Fruit fly (Drosophila melanogaster) ovary, adult (tissue): ENCODE results near the gene Cpr78Cb.

Experiments used
- CG17801 ChIP-seq: fragments of 200-800 bp; optimal IDR thresholded peaks from 2 replicates; lab custom pipeline; 2019; ENCODE audit warnings: missing biosample characterization, mild to moderate bottlenecking, missing genetic modification characterization, moderate library complexity; ENCODE audit not compliant: partially characterized antibody

Cpr78Cb gene

dm6 chr3L:21297703-21298102, 3.4 kb downstream of the Cpr78Cb start, which contains the start of gene Edg78E:
Edg78E (minus strand) TSS chr3L:21297803.
- no peak for TF ChIP-seq CG17801 (GFP tag; lab: Kevin White, UChicago)

- no peak for TF ChIP-seq CG17801 (GFP tag; lab: Kevin White, UChicago)
Observed at dm6 chr3L:21298375-21298774, 4.1 kb downstream of the Cpr78Cb start, which contains the start of gene CG43702. CG43702 (plus strand) TSS chr3L:21298675.

DNA sequence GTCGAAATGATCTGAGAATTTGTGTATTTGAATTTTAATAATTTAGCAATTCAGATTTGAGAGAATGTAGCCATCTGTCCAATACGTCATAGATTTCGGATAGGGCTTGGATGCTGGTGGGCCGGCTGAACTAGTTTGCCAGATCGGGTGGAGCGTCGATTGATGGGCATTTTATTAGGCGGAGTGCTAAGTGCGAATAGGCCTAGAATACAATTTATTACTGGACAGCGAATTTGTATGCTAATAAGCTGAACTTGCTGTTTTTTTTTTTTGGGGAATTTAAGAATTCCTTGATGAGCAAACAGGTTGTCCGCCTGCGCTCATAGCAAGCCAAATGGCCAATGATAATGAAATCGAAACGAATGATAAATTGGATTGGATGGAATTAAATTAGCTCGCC, 4.9 kb downstream of the Cpr78Cb start:
- no peak for TF ChIP-seq CG17801 (GFP tag; lab: Kevin White, UChicago)

DNA sequence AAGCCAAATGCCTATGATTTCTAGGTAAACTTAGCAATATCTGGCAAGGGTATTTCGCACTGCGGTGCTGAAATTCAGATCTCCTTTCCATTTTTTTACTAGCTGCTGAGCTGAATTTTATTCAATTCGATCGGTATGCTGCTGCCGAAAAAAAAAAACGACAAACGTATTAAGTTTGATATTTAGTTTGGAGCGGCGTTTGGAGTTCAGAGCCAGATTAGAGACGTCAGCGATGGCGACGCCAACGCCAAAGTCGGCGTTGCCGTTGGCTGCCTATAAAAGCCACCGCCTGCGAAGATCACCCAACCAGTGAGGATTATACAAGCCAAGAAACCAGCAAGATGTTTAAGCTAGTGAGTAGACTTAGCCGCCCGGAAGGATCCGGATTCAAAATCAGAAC, 6.0 kb downstream of the Cpr78Cb start, which contains the start of gene Cpr78Cc:
Cpr78Cc (plus strand) TSS at position 301 of the 400 bp plus-strand sequence.
- no peak for TF ChIP-seq CG17801 (GFP tag; lab: Kevin White, UChicago)

DNA sequence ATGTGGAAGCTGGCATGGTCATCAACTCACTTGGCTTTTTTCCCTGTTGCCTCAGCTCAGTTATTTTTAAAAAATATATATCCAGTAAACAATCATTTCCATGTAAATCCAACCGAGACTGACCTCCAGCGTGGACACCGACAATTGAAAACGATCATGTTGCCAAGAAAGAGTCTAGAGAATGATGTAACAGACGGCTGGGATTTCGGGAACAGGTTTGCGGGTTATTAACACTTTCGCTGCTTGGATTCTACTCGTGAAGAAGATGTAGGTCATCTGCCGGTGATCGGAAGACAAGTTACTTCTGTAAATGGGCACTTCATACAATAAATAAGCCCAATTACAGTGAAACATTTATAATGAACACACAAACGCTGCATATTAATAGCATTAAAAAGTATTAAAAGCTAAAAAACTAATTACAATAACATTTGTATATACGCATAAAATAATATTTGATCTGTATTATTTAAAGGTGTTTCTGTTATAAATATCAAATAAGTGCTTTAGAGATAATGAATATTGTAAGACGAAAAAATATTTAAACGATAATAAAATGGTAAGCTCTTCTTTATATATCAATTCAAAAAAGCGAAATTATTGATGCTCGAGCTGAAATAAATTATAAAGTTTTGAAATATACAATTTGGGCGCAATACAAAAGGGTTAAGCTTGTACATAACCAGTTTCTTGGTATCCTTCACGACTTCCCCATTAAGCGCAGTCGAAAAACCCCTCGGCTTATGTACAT, 7.6 kb downstream of the Cpr78Cb start:
- TF ChIP-seq CG17801 (GFP tag; lab: Kevin White, UChicago), result no peak

DNA sequence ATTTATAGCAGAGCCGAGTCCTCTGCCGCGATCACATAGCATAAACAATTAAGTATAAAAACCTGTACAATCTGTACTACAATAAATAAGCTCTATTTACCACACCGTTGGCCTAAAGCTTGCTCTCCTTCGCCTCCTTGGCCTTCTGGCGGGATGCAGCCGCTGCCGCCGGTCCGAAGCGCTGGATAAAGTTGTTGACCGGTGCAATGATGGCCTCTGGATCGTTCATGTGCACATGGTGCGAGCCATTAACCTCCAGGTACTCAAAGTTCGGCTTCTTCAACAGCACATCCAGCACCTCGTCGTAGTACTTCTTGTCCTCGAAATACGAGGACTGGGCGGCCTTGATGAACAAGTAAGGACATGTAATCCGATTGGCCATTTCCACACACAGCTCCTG, 8.2 kb downstream of the Cpr78Cb start:
- TF ChIP-seq CG17801 (GFP tag; lab: Kevin White, UChicago), result no peak

- TF ChIP-seq CG17801 (GFP tag; lab: Kevin White, UChicago), result no peak
Observed at dm6 chr3L:21303659-21304058, 9.4 kb downstream of the Cpr78Cb start.

dm6 chr3L:21304400-21304799, 10.1 kb downstream of the Cpr78Cb start, which contains the start of the genes CG11309 and CG7632:
CG11309 (minus strand) TSS chr3L:21304658.
CG7632 (plus strand) TSS chr3L:21304697.
- peak; percentile 100 for TF ChIP-seq CG17801 (GFP tag; lab: Kevin White, UChicago)

dm6 chr3L:21317416-21318259, 23.3 kb downstream of the Cpr78Cb start, which contains the start of gene Pc:
Pc (minus strand) TSS chr3L:21318020.
- TF ChIP-seq CG17801 (GFP tag; lab: Kevin White, UChicago), result peak; percentile 9

dm6 chr3L:21318474-21318873, 24.2 kb downstream of the Cpr78Cb start, which contains the start of gene Rab26:
Rab26 (plus strand) TSS chr3L:21318774.
- no peak for TF ChIP-seq CG17801 (GFP tag; lab: Kevin White, UChicago)

dm6 chr3L:21319313-21319907, 25.1 kb downstream of the Cpr78Cb start:
- TF ChIP-seq CG17801 (GFP tag; lab: Kevin White, UChicago), result no peak

- no peak for TF ChIP-seq CG17801 (GFP tag; lab: Kevin White, UChicago)
Observed at dm6 chr3L:21319957-21320356, 25.7 kb downstream of the Cpr78Cb start.

- no peak for TF ChIP-seq CG17801 (GFP tag; lab: Kevin White, UChicago)
Observed at dm6 chr3L:21321807-21322503, 27.7 kb downstream of the Cpr78Cb start.

- TF ChIP-seq CG17801 (GFP tag; lab: Kevin White, UChicago), result no peak
Observed at dm6 chr3L:21324724-21325123, 30.4 kb downstream of the Cpr78Cb start.
